Fruit fly (Drosophila melanogaster) whole organism, adult: ENCODE measurements around the gene fng.

Experiments
- CG1620 ChIP-seq: fragments of 200-800 bp; sonication (Bioruptor generic); optimal IDR thresholded peaks from 2 replicates; lab custom pipeline; 2016; ENCODE audit warnings: missing biosample characterization, missing genetic modification characterization
- CG33017 ChIP-seq: fragments of 200-800 bp; sonication (Bioruptor generic); optimal IDR thresholded peaks from 2 replicates; lab custom pipeline; 2018; ENCODE audit warnings: missing biosample characterization, mild to moderate bottlenecking, missing genetic modification characterization, moderate library complexity
- CG7045 ChIP-seq: fragments of 200-800 bp; sonication (Bioruptor generic); optimal IDR thresholded peaks from 2 replicates; lab custom pipeline; 2017; ENCODE audit warnings: missing biosample characterization, mild to moderate bottlenecking, missing genetic modification characterization
- CG7101 ChIP-seq: fragments of 200-800 bp; sonication (Bioruptor generic); optimal IDR thresholded peaks from 2 replicates; lab custom pipeline; 2018; ENCODE audit warnings: missing biosample characterization, mild to moderate bottlenecking, missing genetic modification characterization, moderate library complexity
- Clk ChIP-seq: fragments of 200-800 bp; sonication (Bioruptor generic); optimal IDR thresholded peaks from 2 replicates; lab custom pipeline; 2017; ENCODE audit warnings: missing biosample characterization, missing genetic modification characterization
- Mnt ChIP-seq: fragments of 200-800 bp; sonication (Bioruptor generic); optimal IDR thresholded peaks from 2 replicates; lab custom pipeline; 2016; ENCODE audit warnings: missing biosample characterization, mild to moderate bottlenecking, missing genetic modification characterization
- cic ChIP-seq: fragments of 200-800 bp; sonication (Bioruptor generic); optimal IDR thresholded peaks from 2 replicates; lab custom pipeline; 2017; ENCODE audit warnings: missing biosample characterization, mild to moderate bottlenecking, missing genetic modification characterization, moderate library complexity
- cnc ChIP-seq, 2 experiments: fragments of >200 bp; optimal IDR thresholded peaks; 2 replicates each; lab custom pipeline; 2017
- kay ChIP-seq: fragments of 200-800 bp; sonication (Bioruptor generic); peaks from one replicate; lab custom pipeline; 2016; ENCODE audit warnings: missing biosample characterization, missing genetic modification characterization, borderline replicate concordance
- ovo ChIP-seq: fragments of 200-800 bp; sonication (Bioruptor generic); optimal IDR thresholded peaks from 2 replicates; lab custom pipeline; 2016; ENCODE audit warnings: missing biosample characterization, missing genetic modification characterization
- pad ChIP-seq: fragments of 200-800 bp; sonication (Bioruptor generic); optimal IDR thresholded peaks from 3 replicates; lab custom pipeline; 2017; ENCODE audit warnings: missing biosample characterization, missing genetic modification characterization, mild to moderate bottlenecking, moderate library complexity, missing genetic modification reagents

dm6 chr3L:20976967-20977720 is 27.8 kb upstream of the fng start:
- TF ChIP-seq Mnt (GFP tag; lab: Kevin White, UChicago) = no peak
- no peak for TF ChIP-seq Clk (GFP tag; lab: Kevin White, UChicago)
- TF ChIP-seq pad = no peak
- no peak for TF ChIP-seq CG1620 (GFP tag; lab: Kevin White, UChicago)
- no peak for TF ChIP-seq ovo
- no peak for TF ChIP-seq CG7045 (GFP tag; lab: Kevin White, UChicago)
- no peak for TF ChIP-seq CG33017
- no peak for TF ChIP-seq cnc (optimal IDR thresholded peaks at IDR 0.05; lab: Kevin White, UChicago)
- TF ChIP-seq cic = no peak
- no peak for TF ChIP-seq CG7101 (tag; lab: Kevin White, UChicago)
- no peak for TF ChIP-seq kay (GFP tag; lab: Kevin White, UChicago)
